Worm (Caenorhabditis elegans): ENCODE measurements around the gene lys-8.

ce11 chrII:5604441-5604840, 18.5 kb downstream of the lys-8 start:
- no peak for TF ChIP-seq ama-1 (optimal IDR thresholded peaks at IDR 0.05)
- TF ChIP-seq ceh-36 (tag; optimal IDR thresholded peaks at IDR 0.05): no peak
- no peak for TF ChIP-seq scrt-1 (GFP tag; IDR thresholded peaks at IDR 0.05)
